Worm (Caenorhabditis elegans) whole organism, mixed stage, embryonic: ENCODE measurements around the gene K07F5.7.
"Not testable (repeated sequence)": the region's sequence is repeated elsewhere in the genome, so short reads cannot be mapped to it uniquely, and the experiment has no call there.

Experiments
- M03D4.4 ChIP-seq: sonication (generic microtip); optimal IDR thresholded peaks from 2 replicates; lab custom pipeline; 2017; ENCODE audit warnings: mild to moderate bottlenecking, missing genetic modification characterization, missing compliant biosample characterization
- bed-3 ChIP-seq: fragments of 200-800 bp; sonication (Bioruptor generic); optimal IDR thresholded peaks from 3 replicates; lab custom pipeline; 2018; ENCODE audit warnings: mild to moderate bottlenecking, missing genetic modification characterization, moderate library complexity, missing compliant biosample characterization
- blmp-1 ChIP-seq: fragments of 150-350 bp; optimal IDR thresholded peaks from 2 replicates; lab custom pipeline; 2014; ENCODE audit warnings: missing biosample characterization, missing genetic modification characterization
- ceh-39 ChIP-seq: fragments of 150-350 bp; optimal IDR thresholded peaks from 2 replicates; lab custom pipeline; 2014; ENCODE audit warnings: missing biosample characterization, missing genetic modification characterization
- ceh-43 ChIP-seq: fragments of 200-800 bp; sonication (Bioruptor generic); optimal IDR thresholded peaks from 2 replicates; lab custom pipeline; 2018; ENCODE audit warnings: mild to moderate bottlenecking, missing genetic modification characterization, moderate library complexity, missing compliant biosample characterization
- ceh-83 ChIP-seq: fragments of 200-800 bp; sonication (Bioruptor generic); optimal IDR thresholded peaks from 2 replicates; lab custom pipeline; 2018; ENCODE audit warnings: mild to moderate bottlenecking, missing genetic modification characterization, missing compliant biosample characterization
- ces-1 ChIP-seq: fragments of 150-350 bp; optimal IDR thresholded peaks from 2 replicates; lab custom pipeline; 2014; ENCODE audit warnings: missing biosample characterization, missing genetic modification reagents, missing genetic modification characterization
- cnd-1 ChIP-seq: fragments of 200-800 bp; sonication (Bioruptor generic); optimal IDR thresholded peaks from 2 replicates; lab custom pipeline; 2018; ENCODE audit warnings: mild to moderate bottlenecking, missing genetic modification characterization, missing compliant biosample characterization
- drap-1 ChIP-seq: fragments of 200-800 bp; sonication (Bioruptor generic); optimal IDR thresholded peaks from 3 replicates; lab custom pipeline; 2018; ENCODE audit warnings: mild to moderate bottlenecking, missing genetic modification characterization, missing compliant biosample characterization
- elt-1 ChIP-seq: sonication (generic microtip); optimal IDR thresholded peaks from 2 replicates; lab custom pipeline; 2017; ENCODE audit warnings: missing genetic modification characterization, mild to moderate bottlenecking, missing compliant biosample characterization, antibody characterized with exemption, moderate library complexity, borderline replicate concordance; ENCODE audit not compliant: insufficient read depth
- elt-3 ChIP-seq: fragments of 150-350 bp; optimal IDR thresholded peaks from 2 replicates; lab custom pipeline; 2014; ENCODE audit warnings: missing biosample characterization, missing genetic modification characterization
- flh-1 ChIP-seq: fragments of 200-800 bp; sonication (Bioruptor generic); optimal IDR thresholded peaks from 2 replicates; lab custom pipeline; 2018; ENCODE audit warnings: mild to moderate bottlenecking, missing genetic modification characterization, moderate library complexity, missing compliant biosample characterization
- ham-2 ChIP-seq: fragments of 200-800 bp; sonication (Bioruptor generic); optimal IDR thresholded peaks from 2 replicates; lab custom pipeline; 2018; ENCODE audit warnings: mild to moderate bottlenecking, missing genetic modification characterization, missing compliant biosample characterization
- lin-13 ChIP-seq: fragments of 150-350 bp; optimal IDR thresholded peaks from 2 replicates; lab custom pipeline; 2014; ENCODE audit warnings: missing biosample characterization, missing genetic modification characterization
- lsy-2 ChIP-seq: fragments of 150-350 bp; optimal IDR thresholded peaks from 2 replicates; lab custom pipeline; 2014; ENCODE audit warnings: missing biosample characterization, missing genetic modification characterization
- mab-5 ChIP-seq: fragments of 150-350 bp; optimal IDR thresholded peaks from 2 replicates; lab custom pipeline; 2014; ENCODE audit warnings: missing biosample characterization, missing genetic modification characterization
- mep-1 ChIP-seq: fragments of 150-350 bp; optimal IDR thresholded peaks from 2 replicates; lab custom pipeline; 2017; ENCODE audit warnings: missing biosample characterization, missing genetic modification reagents, missing genetic modification characterization, inconsistent platforms
- nhr-12 ChIP-seq: fragments of 150-350 bp; optimal IDR thresholded peaks from 2 replicates; lab custom pipeline; 2014; ENCODE audit warnings: missing biosample characterization, missing genetic modification characterization
- nhr-2 ChIP-seq: fragments of 150-350 bp; optimal IDR thresholded peaks from 2 replicates; lab custom pipeline; 2014; ENCODE audit warnings: missing biosample characterization, missing genetic modification characterization
- nhr-237 ChIP-seq: fragments of 150-350 bp; optimal IDR thresholded peaks from 2 replicates; lab custom pipeline; 2014; ENCODE audit warnings: missing biosample characterization, missing genetic modification characterization
- nhr-76 ChIP-seq: sonication (generic microtip); optimal IDR thresholded peaks from 2 replicates; lab custom pipeline; 2017; ENCODE audit warnings: missing biosample characterization, missing genetic modification characterization
- sem-2 ChIP-seq: fragments of 200-800 bp; sonication (Bioruptor generic); optimal IDR thresholded peaks from 2 replicates; lab custom pipeline; 2018; ENCODE audit warnings: mild to moderate bottlenecking, missing genetic modification characterization, missing compliant biosample characterization
- sptf-1 ChIP-seq: sonication (generic microtip); optimal IDR thresholded peaks from 2 replicates; lab custom pipeline; 2017; ENCODE audit warnings: mild to moderate bottlenecking, missing genetic modification characterization, moderate library complexity, missing compliant biosample characterization
- tbx-8 ChIP-seq: fragments of 200-800 bp; sonication (Bioruptor generic); optimal IDR thresholded peaks from 2 replicates; lab custom pipeline; 2018; ENCODE audit warnings: mild to moderate bottlenecking, missing genetic modification characterization, moderate library complexity, missing compliant biosample characterization
- unc-120 ChIP-seq: sonication (generic microtip); optimal IDR thresholded peaks from 2 replicates; lab custom pipeline; 2017; ENCODE audit warnings: missing genetic modification characterization, missing compliant biosample characterization; ENCODE audit not compliant: poor library complexity, severe bottlenecking
- unc-39 ChIP-seq: fragments of 150-350 bp; optimal IDR thresholded peaks from 2 replicates; lab custom pipeline; 2014; ENCODE audit warnings: missing biosample characterization, missing genetic modification characterization
- unc-62 ChIP-seq: fragments of 150-350 bp; optimal IDR thresholded peaks from 2 replicates; lab custom pipeline; 2014; ENCODE audit warnings: missing biosample characterization, missing genetic modification reagents, missing genetic modification characterization
- zip-8 ChIP-seq: fragments of 150-350 bp; optimal IDR thresholded peaks from 2 replicates; lab custom pipeline; 2014; ENCODE audit warnings: missing biosample characterization, missing genetic modification characterization
- ztf-11 ChIP-seq: fragments of 150-350 bp; optimal IDR thresholded peaks from 2 replicates; lab custom pipeline; 2014; ENCODE audit warnings: missing biosample characterization, missing genetic modification characterization

Gene K07F5.7

ce11 chrIV:9848075-9848474 is at the start of gene K07F5.7:
Gene K07F5.7 (minus strand): TSS chrIV:9848175.
- TF ChIP-seq zip-8 (tag; lab: Kevin White, UChicago), result no peak
- no peak for TF ChIP-seq nhr-76 (tag; lab: Kevin White, UChicago)
- TF ChIP-seq mep-1 (tag; lab: Kevin White, UChicago), result no peak
- TF ChIP-seq nhr-2 (tag; lab: Kevin White, UChicago), result no peak
- no peak for TF ChIP-seq sem-2 (GFP tag; lab: Kevin White, UChicago)
- no peak for TF ChIP-seq lsy-2 (tag; lab: Kevin White, UChicago)
- no peak for TF ChIP-seq sptf-1 (tag; lab: Kevin White, UChicago)
- no peak for TF ChIP-seq ces-1 (GFP tag; lab: Kevin White, UChicago)
- no peak for TF ChIP-seq bed-3 (GFP tag; lab: Kevin White, UChicago)
- TF ChIP-seq ztf-11, result no peak
- no peak for TF ChIP-seq nhr-12 (tag; lab: Kevin White, UChicago)
- no peak for TF ChIP-seq unc-120 (tag; lab: Kevin White, UChicago)
- no peak for TF ChIP-seq tbx-8 (GFP tag; lab: Kevin White, UChicago)
- no peak for TF ChIP-seq flh-1 (GFP tag; lab: Kevin White, UChicago)
- no peak for TF ChIP-seq blmp-1 (tag; lab: Kevin White, UChicago)
- no peak for TF ChIP-seq cnd-1
- no peak for TF ChIP-seq drap-1 (GFP tag; lab: Kevin White, UChicago)
- TF ChIP-seq unc-39 (tag; lab: Kevin White, UChicago), result no peak
- no peak for TF ChIP-seq mab-5 (tag; lab: Kevin White, UChicago)

- TF ChIP-seq lsy-2 (tag; lab: Kevin White, UChicago) (no peak), unc-62 (GFP tag; lab: Kevin White, UChicago) (no peak), tbx-8 (GFP tag; lab: Kevin White, UChicago) (no peak), lin-13 (tag; lab: Kevin White, UChicago) (no peak), ceh-43 (GFP tag; lab: Kevin White, UChicago) (no peak), zip-8 (tag; lab: Kevin White, UChicago) (no peak), elt-3 (no peak), bed-3 (GFP tag; lab: Kevin White, UChicago) (no peak), ceh-39 (tag; lab: Kevin White, UChicago) (no peak), nhr-237 (tag; lab: Kevin White, UChicago) (no peak), cnd-1 (no peak), unc-120 (tag; lab: Kevin White, UChicago) (no peak), mab-5 (tag; lab: Kevin White, UChicago) (no peak), M03D4.4 (tag; lab: Kevin White, UChicago) (no peak)
These were observed 47.1 kb upstream of the K07F5.7 start, which contains the start of gene ssp-32 for ce11 chrIV:9895088-9895487. Gene ssp-32 (plus strand): TSS chrIV:9895388.

- not testable (repeated sequence) for TF ChIP-seq ceh-83 (GFP tag; lab: Kevin White, UChicago); nhr-76 (tag; lab: Kevin White, UChicago); flh-1 (GFP tag; lab: Kevin White, UChicago)
- TF ChIP-seq, all 35 proteins: peak for 0; not testable (repeated sequence) for 35
These were observed 46.4 kb upstream of the K07F5.7 start, which contains the start of gene msp-77 for ce11 chrIV:9894331-9894730. Gene msp-77 (plus strand): TSS chrIV:9894631.

ce11 chrIV:9893649-9894048 is 45.7 kb upstream of the K07F5.7 start, which contains the start of gene sss-1:
Gene sss-1 (minus strand): TSS chrIV:9893749.
- TF ChIP-seq elt-1, ceh-39, lin-13 (tag; lab: Kevin White, UChicago): not testable (repeated sequence)

- TF ChIP-seq zip-8 (tag; lab: Kevin White, UChicago) (no peak), nhr-76 (tag; lab: Kevin White, UChicago) (no peak), ceh-39 (tag; lab: Kevin White, UChicago) (no peak)
These were observed 44.0 kb upstream of the K07F5.7 start, which contains the start of gene F32B6.4 for ce11 chrIV:9891938-9892337. Gene F32B6.4 (minus strand): TSS chrIV:9892038.

- TF ChIP-seq tbx-8 (GFP tag; lab: Kevin White, UChicago) (no peak), ham-2 (no peak), zip-8 (tag; lab: Kevin White, UChicago) (no peak), unc-39 (tag; lab: Kevin White, UChicago) (no peak), lin-13 (tag; lab: Kevin White, UChicago) (no peak)
These were observed 41.9 kb upstream of the K07F5.7 start, which contains the start of gene ttbk-3 for ce11 chrIV:9889857-9890256. Gene ttbk-3 (minus strand): TSS chrIV:9889957.
